Worm (Caenorhabditis elegans) whole organism, L3 larva: ENCODE data around the gene nlp-24.

ENCODE experiments used
- R02D3.7 ChIP-seq: fragments of 150-350 bp; optimal IDR thresholded peaks from 2 replicates; lab custom pipeline; 2014; ENCODE audit warnings: missing biosample characterization, missing genetic modification characterization
- ZK546.5 ChIP-seq: sonication (generic microtip); optimal IDR thresholded peaks from 2 replicates; lab custom pipeline; 2017; ENCODE audit warnings: missing biosample characterization, missing genetic modification characterization
- aly-2 ChIP-seq: fragments of 150-350 bp; optimal IDR thresholded peaks from 2 replicates; lab custom pipeline; 2014; ENCODE audit warnings: missing biosample characterization, missing genetic modification characterization
- ama-1 ChIP-seq: fragments of 150-350 bp; optimal IDR thresholded peaks from 2 replicates; lab custom pipeline; 2018
- ceh-16 ChIP-seq: sonication (generic microtip); optimal IDR thresholded peaks from 2 replicates; lab custom pipeline; 2017; ENCODE audit warnings: missing biosample characterization, missing genetic modification characterization
- ceh-82 ChIP-seq: fragments of 150-350 bp; optimal IDR thresholded peaks from 2 replicates; lab custom pipeline; 2014; ENCODE audit warnings: missing biosample characterization, missing genetic modification characterization
- ceh-9 ChIP-seq: sonication (generic microtip); optimal IDR thresholded peaks from 2 replicates; lab custom pipeline; 2018; ENCODE audit warnings: missing biosample characterization, missing genetic modification characterization
- egl-27 ChIP-seq: sonication (generic microtip); optimal IDR thresholded peaks from 4 replicates; lab custom pipeline; 2017; ENCODE audit warnings: missing biosample characterization, missing genetic modification reagents, missing genetic modification characterization
- elt-1 ChIP-seq: fragments of 150-350 bp; optimal IDR thresholded peaks from 2 replicates; lab custom pipeline; 2014; ENCODE audit warnings: missing biosample characterization, missing genetic modification characterization
- elt-2 ChIP-seq: sonication (generic microtip); optimal IDR thresholded peaks from 2 replicates; lab custom pipeline; 2016; ENCODE audit warnings: missing genetic modification reagents, mild to moderate bottlenecking, missing genetic modification characterization, missing compliant biosample characterization
- elt-3 ChIP-seq, 3 experiments: fragments of 150-350 bp in 1 of 3; sonication (generic microtip) in 2 of 3; optimal IDR thresholded peaks; 2 replicates in 2 of 3; 4 replicates in 1 of 3; lab custom pipeline; 2014 to 2017; ENCODE audit warnings: missing biosample characterization in 3 of 3, missing genetic modification characterization in 3 of 3
- eor-1 ChIP-seq, 2 experiments: fragments of 150-350 bp; optimal IDR thresholded peaks; 2 replicates each; lab custom pipeline; 2014 to 2018; ENCODE audit warnings: missing biosample characterization in 2 of 2, missing genetic modification characterization in 2 of 2
- fkh-2 ChIP-seq: fragments of 150-350 bp; optimal IDR thresholded peaks from 2 replicates; lab custom pipeline; 2014; ENCODE audit warnings: missing biosample characterization, missing genetic modification reagents, missing genetic modification characterization
- hmg-11 ChIP-seq: sonication (generic microtip); optimal IDR thresholded peaks from 2 replicates; lab custom pipeline; 2016; ENCODE audit warnings: missing genetic modification characterization, missing compliant biosample characterization
- jun-1 ChIP-seq: fragments of 150-350 bp; optimal IDR thresholded peaks from 2 replicates; lab custom pipeline; 2014; ENCODE audit warnings: missing biosample characterization, missing genetic modification reagents, missing genetic modification characterization
- lin-15B ChIP-seq: fragments of 150-350 bp; optimal IDR thresholded peaks from 2 replicates; lab custom pipeline; 2014; ENCODE audit warnings: missing biosample characterization, missing genetic modification characterization
- lin-39 ChIP-seq: fragments of 150-350 bp; optimal IDR thresholded peaks from 2 replicates; lab custom pipeline; 2018; ENCODE audit warnings: missing biosample characterization, missing genetic modification reagents, missing genetic modification characterization
- lsy-12 ChIP-seq: sonication (generic microtip); optimal IDR thresholded peaks from 2 replicates; lab custom pipeline; 2016; ENCODE audit warnings: mild to moderate bottlenecking, missing genetic modification characterization, missing compliant biosample characterization
- mdl-1 ChIP-seq: fragments of 150-350 bp; optimal IDR thresholded peaks from 2 replicates; lab custom pipeline; 2014; ENCODE audit warnings: missing biosample characterization, missing genetic modification characterization
- mml-1 ChIP-seq: fragments of 150-350 bp; sonication (generic microtip); optimal IDR thresholded peaks from 3 replicates; lab custom pipeline; 2014; ENCODE audit warnings: missing biosample characterization, missing genetic modification characterization
- nfya-1 ChIP-seq: sonication (generic microtip); optimal IDR thresholded peaks from 2 replicates; lab custom pipeline; 2017; ENCODE audit warnings: missing genetic modification characterization, mild to moderate bottlenecking, missing compliant biosample characterization, antibody characterized with exemption, moderate library complexity; ENCODE audit not compliant: insufficient read depth
- nhr-11 ChIP-seq: fragments of 150-350 bp; optimal IDR thresholded peaks from 2 replicates; lab custom pipeline; 2014; ENCODE audit warnings: missing biosample characterization, missing genetic modification characterization
- nhr-12 ChIP-seq: fragments of 150-350 bp; optimal IDR thresholded peaks from 2 replicates; lab custom pipeline; 2014; ENCODE audit warnings: missing biosample characterization, missing genetic modification characterization
- nhr-25 ChIP-seq: sonication (generic microtip); optimal IDR thresholded peaks from 2 replicates; lab custom pipeline; 2017; ENCODE audit warnings: missing biosample characterization, missing genetic modification characterization
- nhr-28 ChIP-seq: fragments of 150-350 bp; optimal IDR thresholded peaks from 2 replicates; lab custom pipeline; 2014; ENCODE audit warnings: missing biosample characterization, missing genetic modification characterization
- nhr-43 ChIP-seq: sonication (generic microtip); optimal IDR thresholded peaks from 2 replicates; lab custom pipeline; 2016; ENCODE audit warnings: mild to moderate bottlenecking, missing genetic modification characterization, missing compliant biosample characterization; ENCODE audit not compliant: poor library complexity, severe bottlenecking
- nhr-77 ChIP-seq: fragments of 150-350 bp; optimal IDR thresholded peaks from 2 replicates; lab custom pipeline; 2014; ENCODE audit warnings: missing biosample characterization, missing genetic modification characterization
- pha-4 ChIP-seq: fragments of 150-350 bp; optimal IDR thresholded peaks from 2 replicates; lab custom pipeline; 2014; ENCODE audit warnings: missing biosample characterization, missing genetic modification reagents, missing genetic modification characterization
- pqm-1 ChIP-seq: fragments of 150-350 bp; optimal IDR thresholded peaks from 2 replicates; lab custom pipeline; 2017; ENCODE audit warnings: missing biosample characterization, missing genetic modification characterization, inconsistent platforms
- snpc-4 ChIP-seq: fragments of 150-350 bp; optimal IDR thresholded peaks from 2 replicates; lab custom pipeline; 2014; ENCODE audit warnings: missing biosample characterization, missing genetic modification characterization
- unc-62 ChIP-seq: fragments of 150-350 bp; sonication (generic microtip); optimal IDR thresholded peaks from 4 replicates; lab custom pipeline; 2014; ENCODE audit warnings: missing biosample characterization, missing genetic modification reagents, missing genetic modification characterization
- zag-1 ChIP-seq: fragments of 150-350 bp; optimal IDR thresholded peaks from 2 replicates; lab custom pipeline; 2014; ENCODE audit warnings: missing biosample characterization, missing genetic modification characterization

Gene nlp-24

ce11 chrV:11621276-11621675 is 5.1 kb downstream of the nlp-24 start:
- TF ChIP-seq ceh-82 (tag; lab: Kevin White, UChicago) (no peak), nhr-43 (no peak), lin-39 (tag; lab: Kevin White, UChicago) (peak; percentile 25)

ce11 chrV:11624954-11625353 is 8.8 kb downstream of the nlp-24 start:
- TF ChIP-seq aly-2 (tag; lab: Kevin White, UChicago) (no peak), pqm-1 (no peak), eor-1 (tag; optimal IDR thresholded peaks at IDR 0.05; lab: Kevin White, UChicago) (no peak), elt-2 (no peak), lin-15B (tag; lab: Kevin White, UChicago) (no peak), nhr-25 (tag; lab: Kevin White, UChicago) (no peak)

- TF ChIP-seq pha-4 (tag; lab: Kevin White, UChicago), result peak; percentile 15
- peak; percentile 25 for TF ChIP-seq elt-2
- TF ChIP-seq nhr-28 (tag; lab: Kevin White, UChicago), result no peak
Observed at ce11 chrV:11627837-11628236, 11.7 kb downstream of the nlp-24 start.

ce11 chrV:11629222-11630026 is 13.2 kb downstream of the nlp-24 start, which contains the start of gene F35B12.10:
TSS of gene F35B12.10 (minus strand) at chrV:11629272.
- TF ChIP-seq elt-3 (tag; optimal IDR thresholded peaks at IDR 0.05; lab: Kevin White, UChicago), result no peak
- peak; percentile 59 for TF ChIP-seq pqm-1
- peak; percentile 92 for TF ChIP-seq elt-2
- TF ChIP-seq nhr-12, result no peak
- TF ChIP-seq, all 47 proteins: peak for 2

- no peak for TF ChIP-seq snpc-4 (tag; lab: Kevin White, UChicago)
- TF ChIP-seq hmg-11 (tag; lab: Kevin White, UChicago), result no peak
- no peak for TF ChIP-seq ceh-16
- TF ChIP-seq ZK546.5, result no peak
- no peak for TF ChIP-seq lsy-12 (tag; lab: Kevin White, UChicago)
- TF ChIP-seq nhr-11 (tag; lab: Kevin White, UChicago), result no peak
- TF ChIP-seq nhr-25 (tag; lab: Kevin White, UChicago), result no peak
- no peak for TF ChIP-seq pqm-1
- no peak for TF ChIP-seq lin-39 (tag; lab: Kevin White, UChicago)
- TF ChIP-seq elt-2, result no peak
- TF ChIP-seq ama-1 (lab: Kevin White, UChicago), result no peak
Observed at ce11 chrV:11631128-11631527, 15.0 kb downstream of the nlp-24 start.

ce11 chrV:11635587-11635986 is 19.4 kb downstream of the nlp-24 start:
- TF ChIP-seq nhr-77 (tag; lab: Kevin White, UChicago), result no peak
- TF ChIP-seq, all 47 proteins: peak for 0

ce11 chrV:11637191-11637590 is 21.0 kb downstream of the nlp-24 start, which contains the start of gene sipa-1:
TSS of gene sipa-1 (minus strand) at chrV:11637291.
- TF ChIP-seq zag-1 (tag; lab: Kevin White, UChicago) (no peak), unc-62 (GFP tag; lab: Kevin White, UChicago) (no peak), ceh-9 (no peak), elt-3 (tag; optimal IDR thresholded peaks at IDR 0.05; lab: Kevin White, UChicago) (no peak), pha-4 (tag; lab: Kevin White, UChicago) (no peak), jun-1 (tag; lab: Kevin White, UChicago) (no peak), nfya-1 (tag; lab: Kevin White, UChicago) (no peak), nhr-77 (tag; lab: Kevin White, UChicago) (no peak), mml-1 (tag; lab: Kevin White, UChicago) (no peak), R02D3.7 (tag; lab: Kevin White, UChicago) (no peak), nhr-25 (tag; lab: Kevin White, UChicago) (no peak), pqm-1 (no peak), elt-2 (no peak), nhr-28 (tag; lab: Kevin White, UChicago) (no peak), lin-39 (tag; lab: Kevin White, UChicago) (no peak), mdl-1 (tag; lab: Kevin White, UChicago) (no peak), ceh-82 (tag; lab: Kevin White, UChicago) (no peak), elt-1 (tag; lab: Kevin White, UChicago) (no peak), fkh-2 (tag; lab: Kevin White, UChicago) (no peak), egl-27 (no peak)
